Fruit fly (Drosophila melanogaster): ENCODE results near the gene CG44869.

DNA sequence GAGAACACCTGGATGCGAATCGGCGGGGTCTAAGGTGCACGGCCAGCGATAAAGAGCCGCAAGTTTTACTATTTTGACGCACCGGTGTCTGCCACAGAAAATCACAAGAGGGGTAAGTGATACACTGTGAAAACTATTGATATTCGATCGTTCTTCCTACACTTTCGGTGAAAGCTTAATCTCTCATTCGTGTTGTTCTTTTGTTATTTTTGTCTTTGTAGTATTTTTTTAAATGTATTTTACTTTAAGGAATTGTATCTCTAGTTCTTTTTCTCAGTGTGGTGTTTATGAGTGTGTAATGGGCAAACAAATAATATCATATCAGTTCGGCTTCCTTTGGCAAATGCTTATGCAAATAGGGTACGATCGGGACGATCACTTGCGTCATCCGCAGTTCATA is 14.1 kb upstream of the CG44869 start:
- TF ChIP-seq tai (GFP tag; optimal IDR thresholded peaks at IDR 0.05): no peak
- no peak for TF ChIP-seq jim (GFP tag; optimal IDR thresholded peaks at IDR 0.05)
- no peak for TF ChIP-seq usp (GFP tag; optimal IDR thresholded peaks at IDR 0.05)
- TF ChIP-seq h (GFP tag; optimal IDR thresholded peaks at IDR 0.05): peak; percentile 24
- TF ChIP-seq psq (GFP tag; optimal IDR thresholded peaks at IDR 0.05): peak; percentile 3
- TF ChIP-seq Vsx2 (GFP tag; optimal IDR thresholded peaks at IDR 0.05; ENCODE audit: partially characterized antibody): no peak
- TF ChIP-seq ey (GFP tag; optimal IDR thresholded peaks at IDR 0.05): peak; percentile 41
- TF ChIP-seq foxo (GFP tag; optimal IDR thresholded peaks at IDR 0.05): peak in 1 of 2 experiments; percentile 24
